Worm (Caenorhabditis elegans) whole organism, midembryonic: ENCODE measurements around the gene C49C3.20.

ENCODE experiments used
- T22C8.4 ChIP-seq: fragments of 200-800 bp; sonication (Bioruptor generic); IDR thresholded peaks from 2 replicates; pipeline ENCODE4 v1.3.6; 2022; ENCODE audit warnings: missing genetic modification characterization, missing compliant biosample characterization
- cog-1 ChIP-seq: sonication (generic microtip); optimal IDR thresholded peaks from 2 replicates; lab custom pipeline; 2016; ENCODE audit warnings: missing genetic modification characterization, missing compliant biosample characterization
- flt-1 ChIP-seq: fragments of 200-800 bp; sonication (Bioruptor generic); IDR thresholded peaks from 2 replicates; pipeline ENCODE4 v1.3.6; 2022; ENCODE audit warnings: missing genetic modification characterization, missing compliant biosample characterization
- klf-2 ChIP-seq: fragments of 200-800 bp; sonication (Bioruptor generic); conservative IDR thresholded peaks from 2 replicates; pipeline ENCODE4 v1.3.6; 2022; ENCODE audit warnings: missing genetic modification reagents, missing genetic modification characterization, missing compliant biosample characterization
- med-1 ChIP-seq: sonication (generic microtip); optimal IDR thresholded peaks from 2 replicates; lab custom pipeline; 2017; ENCODE audit warnings: missing genetic modification characterization, mild to moderate bottlenecking, missing compliant biosample characterization, antibody characterized with exemption, missing genetic modification reagents; ENCODE audit not compliant: insufficient read depth
- ref-1 ChIP-seq: fragments of 200-800 bp; sonication (Bioruptor generic); conservative IDR thresholded peaks from 2 replicates; pipeline ENCODE4 v1.3.6; 2022; ENCODE audit warnings: missing genetic modification reagents, missing genetic modification characterization, missing compliant biosample characterization
- tab-1 ChIP-seq: fragments of 200-800 bp; sonication (Bioruptor generic); IDR thresholded peaks from 2 replicates; pipeline ENCODE4 v1.3.6; 2022; ENCODE audit warnings: missing genetic modification characterization, missing compliant biosample characterization
- ztf-23 ChIP-seq: fragments of 200-800 bp; sonication (Bioruptor generic); IDR thresholded peaks from 2 replicates; pipeline ENCODE4 v1.3.6; 2022; ENCODE audit warnings: missing genetic modification reagents, missing genetic modification characterization, missing compliant biosample characterization
- ztf-29 ChIP-seq: fragments of 200-800 bp; sonication (Bioruptor generic); IDR thresholded peaks from 2 replicates; pipeline ENCODE4 v1.3.6; 2022; ENCODE audit warnings: missing genetic modification reagents, missing genetic modification characterization, missing compliant biosample characterization

ce11 chrIV:17301933-17302332, 14.4 kb downstream of the C49C3.20 start, which contains the start of gene ifta-2:
- TF ChIP-seq klf-2 (GFP tag; lab: Robert Waterston, UW) (no peak), med-1 (GFP tag; lab: Kevin White, UChicago) (no peak), T22C8.4 (GFP tag; lab: Robert Waterston, UW) (no peak), cog-1 (no peak), flt-1 (GFP tag; lab: Robert Waterston, UW) (no peak), tab-1 (GFP tag; lab: Robert Waterston, UW) (no peak), ref-1 (no peak), ztf-29 (GFP tag; lab: Robert Waterston, UW) (no peak), ztf-23 (GFP tag; lab: Robert Waterston, UW) (no peak)
